Worm (Caenorhabditis elegans) whole organism, L1 larva: Measurements from ENCODE around the gene npr-41.
A peak's percentile ranks its signal among the peaks of the same experiment; 100 is the strongest.

Experiments
- alr-1 ChIP-seq: fragments of 200-800 bp; sonication (Bioruptor generic); optimal IDR thresholded peaks from 2 replicates; lab custom pipeline; 2018; ENCODE audit warnings: borderline replicate concordance, mild to moderate bottlenecking, missing genetic modification characterization, missing compliant biosample characterization
- ama-1 ChIP-seq: fragments of 150-350 bp; optimal IDR thresholded peaks from 2 replicates; lab custom pipeline; 2014
- blmp-1 ChIP-seq: fragments of 150-350 bp; optimal IDR thresholded peaks from 2 replicates; lab custom pipeline; 2014; ENCODE audit warnings: missing biosample characterization, missing genetic modification characterization
- lin-39 ChIP-seq: fragments of 150-350 bp; optimal IDR thresholded peaks from 2 replicates; lab custom pipeline; 2014; ENCODE audit warnings: missing biosample characterization, missing genetic modification reagents, missing genetic modification characterization
- nhr-76 ChIP-seq: sonication (generic microtip); optimal IDR thresholded peaks from 2 replicates; lab custom pipeline; 2017; ENCODE audit warnings: missing biosample characterization, missing genetic modification characterization
- nhr-84 ChIP-seq: sonication (generic microtip); optimal IDR thresholded peaks from 2 replicates; lab custom pipeline; 2017; ENCODE audit warnings: missing biosample characterization, missing genetic modification characterization
- nhr-85 ChIP-seq: sonication (generic microtip); peaks from one replicate; lab custom pipeline; 2016; ENCODE audit warnings: missing genetic modification characterization, inconsistent platforms, missing compliant biosample characterization
- pag-3 ChIP-seq: sonication (generic microtip); optimal IDR thresholded peaks from 2 replicates; lab custom pipeline; 2017; ENCODE audit warnings: missing genetic modification characterization, mild to moderate bottlenecking, missing compliant biosample characterization, antibody characterized with exemption, borderline replicate concordance; ENCODE audit not compliant: insufficient read depth
- pqm-1 ChIP-seq: sonication (generic microtip); optimal IDR thresholded peaks from 3 replicates; lab custom pipeline; 2017; ENCODE audit warnings: missing biosample characterization, missing genetic modification characterization

DNA sequence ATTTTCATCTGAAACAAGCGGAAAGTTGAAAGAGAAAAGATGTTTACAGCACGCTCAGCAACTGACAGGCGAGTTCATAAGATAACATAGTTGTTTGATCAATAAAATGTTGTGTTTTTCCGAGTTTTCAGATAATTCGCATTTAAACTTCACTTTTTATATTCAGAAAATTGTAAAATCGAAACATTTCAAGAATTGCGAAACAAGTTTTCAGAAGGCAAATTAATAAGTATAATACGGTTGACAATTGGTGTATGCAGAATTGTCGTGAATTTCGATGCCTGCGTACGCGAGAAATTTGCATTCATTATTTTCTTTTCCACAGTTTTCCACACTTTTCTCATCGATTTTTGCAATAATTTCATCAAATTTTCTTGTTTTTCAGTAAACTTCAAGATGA, 15.2 kb upstream of the npr-41 start, which contains the start of the genes ooc-3 and B0334.4:
- TF ChIP-seq alr-1 (tag; lab: Kevin White, UChicago) (no peak), blmp-1 (tag; lab: Kevin White, UChicago) (peak; percentile 6), lin-39 (no peak), ama-1 (lab: Kevin White, UChicago) (no peak), nhr-76 (tag; lab: Kevin White, UChicago) (no peak), pqm-1 (tag; lab: Kevin White, UChicago) (no peak), nhr-84 (no peak), nhr-85 (tag; lab: Kevin White, UChicago) (no peak), pag-3 (no peak)
